Fruit fly (Drosophila melanogaster) whole organism, prepupa: ENCODE measurements around the gene CG32409.

Experiments used
- Blimp-1 ChIP-seq: fragments of 200-800 bp; sonication (Bioruptor generic); optimal IDR thresholded peaks from 3 replicates; lab custom pipeline; 2017; ENCODE audit warnings: missing biosample characterization, missing genetic modification characterization, mild to moderate bottlenecking, moderate library complexity, missing genetic modification reagents
- CG10631 ChIP-seq: fragments of 200-800 bp; sonication (Bioruptor generic); optimal IDR thresholded peaks from 2 replicates; lab custom pipeline; 2016; ENCODE audit warnings: missing biosample characterization, missing genetic modification characterization
- CG11294 ChIP-seq: fragments of 200-800 bp; sonication (Bioruptor generic); IDR thresholded peaks from 2 replicates; pipeline ENCODE4 v1.3.6; 2022; ENCODE audit warnings: missing biosample characterization, missing genetic modification characterization
- CG11762 ChIP-seq: fragments of 200-800 bp; sonication (Bioruptor generic); optimal IDR thresholded peaks from 3 replicates; lab custom pipeline; 2016; ENCODE audit warnings: missing biosample characterization, missing genetic modification characterization; ENCODE audit not compliant: insufficient read depth
- CG11902 ChIP-seq: fragments of 200-800 bp; sonication (Bioruptor generic); optimal IDR thresholded peaks from 3 replicates; lab custom pipeline; 2016; ENCODE audit warnings: missing biosample characterization, missing genetic modification characterization
- CG15336 ChIP-seq: fragments of 200-800 bp; sonication (Bioruptor generic); IDR thresholded peaks from 2 replicates; pipeline ENCODE4 v1.3.6; 2022; ENCODE audit warnings: missing biosample characterization, missing genetic modification characterization
- CG1621 ChIP-seq: fragments of 200-800 bp; sonication (Bioruptor generic); optimal IDR thresholded peaks from 3 replicates; lab custom pipeline; 2018; ENCODE audit warnings: missing biosample characterization, mild to moderate bottlenecking, missing genetic modification characterization
- CG16779 ChIP-seq: fragments of 200-800 bp; sonication (Bioruptor generic); optimal IDR thresholded peaks from 3 replicates; lab custom pipeline; 2017; ENCODE audit warnings: missing biosample characterization, mild to moderate bottlenecking, missing genetic modification characterization
- CG3032 ChIP-seq: fragments of 200-800 bp; optimal IDR thresholded peaks from 2 replicates; lab custom pipeline; 2019; ENCODE audit warnings: missing biosample characterization, mild to moderate bottlenecking, missing genetic modification characterization, moderate library complexity
- CG31627 ChIP-seq: fragments of 200-800 bp; sonication (Bioruptor generic); optimal IDR thresholded peaks from 3 replicates; lab custom pipeline; 2016; ENCODE audit warnings: missing biosample characterization, missing genetic modification characterization
- CG32006 ChIP-seq: fragments of 200-800 bp; sonication (Bioruptor generic); optimal IDR thresholded peaks from 3 replicates; lab custom pipeline; 2017; ENCODE audit warnings: missing biosample characterization, mild to moderate bottlenecking, missing genetic modification characterization
- CG34406 ChIP-seq: fragments of 200-800 bp; sonication (Bioruptor generic); optimal IDR thresholded peaks from 3 replicates; lab custom pipeline; 2016; ENCODE audit warnings: missing biosample characterization, missing genetic modification characterization
- CG3919 ChIP-seq: fragments of 200-800 bp; sonication (Bioruptor generic); optimal IDR thresholded peaks from 3 replicates; lab custom pipeline; 2016; ENCODE audit warnings: missing biosample characterization, missing genetic modification characterization
- CG4318 ChIP-seq: fragments of 200-800 bp; sonication (Bioruptor generic); optimal IDR thresholded peaks from 3 replicates; lab custom pipeline; 2017; ENCODE audit warnings: missing biosample characterization, mild to moderate bottlenecking, missing genetic modification characterization
- CG6276 ChIP-seq: fragments of 200-800 bp; sonication (Bioruptor generic); optimal IDR thresholded peaks from 2 replicates; lab custom pipeline; 2017; ENCODE audit warnings: missing biosample characterization, mild to moderate bottlenecking, missing genetic modification characterization
- CG6792 ChIP-seq: fragments of 200-800 bp; sonication (Bioruptor generic); optimal IDR thresholded peaks from 3 replicates; lab custom pipeline; 2016; ENCODE audit warnings: missing biosample characterization, missing genetic modification characterization
- CG6808 ChIP-seq: fragments of 200-800 bp; sonication (Bioruptor generic); optimal IDR thresholded peaks from 3 replicates; lab custom pipeline; 2017; ENCODE audit warnings: missing biosample characterization, missing genetic modification characterization, mild to moderate bottlenecking, moderate library complexity, missing genetic modification reagents
- CG6854 ChIP-seq: fragments of 200-800 bp; sonication (Bioruptor generic); optimal IDR thresholded peaks from 2 replicates; lab custom pipeline; 2017; ENCODE audit warnings: missing biosample characterization, mild to moderate bottlenecking, missing genetic modification characterization
- CG7368 ChIP-seq: fragments of 200-800 bp; sonication (Bioruptor generic); optimal IDR thresholded peaks from 3 replicates; lab custom pipeline; 2016; ENCODE audit warnings: missing biosample characterization, missing genetic modification characterization
- CG8119 ChIP-seq: fragments of 200-800 bp; sonication (Bioruptor generic); IDR thresholded peaks from 3 replicates; pipeline ENCODE4 v1.3.6; 2022; ENCODE audit warnings: missing biosample characterization, missing genetic modification characterization
- CG8319 ChIP-seq: fragments of 200-800 bp; sonication (Bioruptor generic); optimal IDR thresholded peaks from 3 replicates; lab custom pipeline; 2016; ENCODE audit warnings: missing biosample characterization, missing genetic modification characterization
- CG8632 ChIP-seq: fragments of 200-800 bp; sonication (Bioruptor generic); optimal IDR thresholded peaks from 3 replicates; lab custom pipeline; 2016; ENCODE audit warnings: missing biosample characterization, missing genetic modification characterization
- CG9139 ChIP-seq: fragments of 200-800 bp; sonication (Bioruptor generic); optimal IDR thresholded peaks from 3 replicates; lab custom pipeline; 2017; ENCODE audit warnings: missing biosample characterization, mild to moderate bottlenecking, missing genetic modification characterization
- Eip78C ChIP-seq: fragments of 200-800 bp; sonication (Bioruptor generic); peaks from one replicate; lab custom pipeline; 2016; ENCODE audit warnings: missing biosample characterization, missing genetic modification characterization
- Ets21C ChIP-seq: fragments of 200-800 bp; sonication (Bioruptor generic); optimal IDR thresholded peaks from 3 replicates; lab custom pipeline; 2016; ENCODE audit warnings: missing biosample characterization, missing genetic modification characterization
- Ets96B ChIP-seq: fragments of 200-800 bp; optimal IDR thresholded peaks from 2 replicates; lab custom pipeline; 2019; ENCODE audit warnings: missing biosample characterization, mild to moderate bottlenecking, missing genetic modification characterization, moderate library complexity
- Hr38 ChIP-seq: sonication (Bioruptor generic); optimal IDR thresholded peaks from 2 replicates; lab custom pipeline; 2016; ENCODE audit warnings: missing biosample characterization, missing genetic modification characterization
- Hr39 ChIP-seq: fragments of 200-800 bp; sonication (Bioruptor generic); optimal IDR thresholded peaks from 2 replicates; lab custom pipeline; 2016; ENCODE audit warnings: missing biosample characterization, missing genetic modification characterization
- Hr4 ChIP-seq: fragments of 200-800 bp; sonication (Bioruptor generic); optimal IDR thresholded peaks from 3 replicates; lab custom pipeline; 2016; ENCODE audit warnings: missing biosample characterization, missing genetic modification characterization
- Lpt ChIP-seq: fragments of 200-800 bp; sonication (Bioruptor generic); optimal IDR thresholded peaks from 3 replicates; lab custom pipeline; 2016; ENCODE audit warnings: missing biosample characterization, missing genetic modification characterization
- Met ChIP-seq: fragments of 200-800 bp; sonication (Bioruptor generic); optimal IDR thresholded peaks from 3 replicates; lab custom pipeline; 2016; ENCODE audit warnings: missing biosample characterization, missing genetic modification characterization
- OdsH ChIP-seq: fragments of 200-800 bp; sonication (Bioruptor generic); optimal IDR thresholded peaks from 3 replicates; lab custom pipeline; 2016; ENCODE audit warnings: missing biosample characterization, missing genetic modification characterization
- Smox ChIP-seq: fragments of 200-800 bp; sonication (Bioruptor generic); optimal IDR thresholded peaks from 3 replicates; lab custom pipeline; 2016; ENCODE audit warnings: missing biosample characterization, missing genetic modification characterization
- Sox102F ChIP-seq: fragments of 200-800 bp; sonication (Bioruptor generic); optimal IDR thresholded peaks from 2 replicates; lab custom pipeline; 2016; ENCODE audit warnings: missing biosample characterization, mild to moderate bottlenecking, missing genetic modification characterization
- Sox14 ChIP-seq: fragments of 200-800 bp; sonication (Bioruptor generic); optimal IDR thresholded peaks from 3 replicates; lab custom pipeline; 2016; ENCODE audit warnings: missing biosample characterization, missing genetic modification characterization
- Sox15 ChIP-seq: fragments of 200-800 bp; sonication (Bioruptor generic); optimal IDR thresholded peaks from 3 replicates; lab custom pipeline; 2016; ENCODE audit warnings: missing biosample characterization, missing genetic modification characterization
- achi ChIP-seq: fragments of 200-800 bp; sonication (Bioruptor generic); optimal IDR thresholded peaks from 3 replicates; lab custom pipeline; 2016; ENCODE audit warnings: missing biosample characterization, missing genetic modification characterization
- acj6 ChIP-seq: fragments of 200-800 bp; sonication (Bioruptor generic); optimal IDR thresholded peaks from 3 replicates; lab custom pipeline; 2016; ENCODE audit warnings: missing biosample characterization, missing genetic modification characterization
- cyc ChIP-seq: fragments of 200-800 bp; sonication (Bioruptor generic); optimal IDR thresholded peaks from 3 replicates; lab custom pipeline; 2016; ENCODE audit warnings: missing biosample characterization, missing genetic modification characterization
- dac ChIP-seq: fragments of 200-800 bp; sonication (Bioruptor generic); optimal IDR thresholded peaks from 2 replicates; lab custom pipeline; 2017; ENCODE audit warnings: missing biosample characterization, mild to moderate bottlenecking, missing genetic modification characterization
- dsx ChIP-seq: fragments of 200-800 bp; optimal IDR thresholded peaks from 3 replicates; lab custom pipeline; 2019; ENCODE audit warnings: missing biosample characterization, mild to moderate bottlenecking, missing genetic modification characterization, moderate library complexity; ENCODE audit not compliant: poor library complexity, severe bottlenecking
- eg ChIP-seq: fragments of 200-800 bp; sonication (Bioruptor generic); IDR thresholded peaks from 3 replicates; pipeline ENCODE4 v1.3.6; 2022; ENCODE audit warnings: missing biosample characterization, missing genetic modification characterization
- esn ChIP-seq: fragments of 200-800 bp; sonication (Bioruptor generic); optimal IDR thresholded peaks from 2 replicates; lab custom pipeline; 2016; ENCODE audit warnings: missing biosample characterization, mild to moderate bottlenecking, missing genetic modification characterization, moderate library complexity
- fd59A ChIP-seq: fragments of 200-800 bp; sonication (Bioruptor generic); optimal IDR thresholded peaks from 2 replicates; lab custom pipeline; 2017; ENCODE audit warnings: missing biosample characterization, mild to moderate bottlenecking, missing genetic modification characterization, missing genetic modification reagents
- fd85E ChIP-seq: fragments of 200-800 bp; sonication (Bioruptor generic); optimal IDR thresholded peaks from 3 replicates; lab custom pipeline; 2016; ENCODE audit warnings: missing biosample characterization, missing genetic modification characterization
- lz ChIP-seq: fragments of 200-800 bp; sonication (Bioruptor generic); optimal IDR thresholded peaks from 3 replicates; lab custom pipeline; 2016; ENCODE audit warnings: missing biosample characterization, missing genetic modification characterization
- net ChIP-seq: fragments of 200-800 bp; sonication (Bioruptor generic); optimal IDR thresholded peaks from 3 replicates; lab custom pipeline; 2016; ENCODE audit warnings: missing biosample characterization, missing genetic modification characterization
- pdm3 ChIP-seq: fragments of 200-800 bp; sonication (Bioruptor generic); optimal IDR thresholded peaks from 3 replicates; lab custom pipeline; 2016; ENCODE audit warnings: missing biosample characterization, missing genetic modification characterization
- salr ChIP-seq, 2 experiments: fragments of 200-800 bp; sonication (Bioruptor generic); optimal IDR thresholded peaks; 3 replicates each; lab custom pipeline; 2016 to 2018; ENCODE audit warnings: missing biosample characterization in 2 of 2, missing genetic modification characterization in 2 of 2, mild to moderate bottlenecking in 1 of 2
- spab ChIP-seq: fragments of 200-800 bp; sonication (Bioruptor generic); optimal IDR thresholded peaks from 2 replicates; lab custom pipeline; 2017; ENCODE audit warnings: missing biosample characterization, mild to moderate bottlenecking, missing genetic modification characterization, missing genetic modification reagents
- ss ChIP-seq, 2 experiments: fragments of 200-800 bp; sonication (Bioruptor generic); optimal IDR thresholded peaks; 2 replicates in 1 of 2; 3 replicates in 1 of 2; lab custom pipeline; 2017 to 2018; ENCODE audit warnings: mild to moderate bottlenecking in 2 of 2, missing biosample characterization in 2 of 2, missing genetic modification characterization in 2 of 2, moderate library complexity in 1 of 2
- topi ChIP-seq: fragments of 200-800 bp; sonication (Bioruptor generic); optimal IDR thresholded peaks from 3 replicates; lab custom pipeline; 2016; ENCODE audit warnings: missing biosample characterization, missing genetic modification characterization

CG32409 gene

dm6 chr3L:5869614-5870204 lies 29.6 kb upstream of the CG32409 start:
- TF ChIP-seq salr (GFP tag; optimal IDR thresholded peaks at IDR 0.05; lab: Kevin White, UChicago) (no peak), spab (GFP tag; lab: Kevin White, UChicago) (no peak), Sox14 (GFP tag; lab: Kevin White, UChicago) (peak; percentile 7), CG8319 (GFP tag; lab: Kevin White, UChicago) (no peak), lz (no peak), net (GFP tag; lab: Kevin White, UChicago) (no peak), CG4318 (GFP tag; lab: Kevin White, UChicago) (no peak), dac (GFP tag; lab: Kevin White, UChicago) (no peak), OdsH (GFP tag; lab: Kevin White, UChicago) (peak; percentile 34), CG6854 (no peak), Eip78C (no peak), fd85E (GFP tag; lab: Kevin White, UChicago) (no peak), CG8632 (GFP tag; lab: Kevin White, UChicago) (no peak), CG6276 (GFP tag; lab: Kevin White, UChicago) (no peak), CG6808 (peak; percentile 19), dsx (GFP tag; lab: Kevin White, UChicago) (no peak), CG15336 (GFP tag; lab: Robert Waterston, UW) (no peak), CG10631 (GFP tag; lab: Kevin White, UChicago) (no peak), CG11902 (GFP tag; lab: Kevin White, UChicago) (peak; percentile 51), Lpt (no peak), acj6 (GFP tag; lab: Kevin White, UChicago) (peak; percentile 12), CG8119 (GFP tag; lab: Robert Waterston, UW) (no peak), CG11294 (GFP tag; lab: Robert Waterston, UW) (no peak), CG7368 (peak; percentile 27), Smox (peak; percentile 35), CG34406 (GFP tag; lab: Kevin White, UChicago) (no peak), pdm3 (peak; percentile 8), fd59A (GFP tag; lab: Kevin White, UChicago) (no peak), achi (GFP tag; lab: Kevin White, UChicago) (no peak), ss (GFP tag; optimal IDR thresholded peaks at IDR 0.05; lab: Kevin White, UChicago) (no peak), CG9139 (GFP tag; lab: Kevin White, UChicago) (no peak), topi (GFP tag; lab: Kevin White, UChicago) (no peak), Hr38 (GFP tag; lab: Kevin White, UChicago) (no peak), Sox15 (GFP tag; lab: Kevin White, UChicago) (peak; percentile 15), cyc (GFP tag; lab: Kevin White, UChicago) (peak; percentile 88), CG1621 (tag; lab: Kevin White, UChicago) (no peak), CG16779 (no peak), Hr39 (GFP tag; lab: Kevin White, UChicago) (peak; percentile 63), CG6792 (GFP tag; lab: Kevin White, UChicago) (no peak), CG31627 (peak; percentile 66), CG3919 (GFP tag; lab: Kevin White, UChicago) (peak; percentile 67), esn (GFP tag; lab: Kevin White, UChicago) (no peak), CG32006 (no peak), CG11762 (no peak), eg (GFP tag; lab: Robert Waterston, UW) (peak; percentile 12; the same call in 1 of the 3 replicates), Sox102F (GFP tag; lab: Kevin White, UChicago) (no peak), Blimp-1 (GFP tag; lab: Kevin White, UChicago) (no peak), CG3032 (tag; lab: Kevin White, UChicago) (no peak), Ets96B (no peak), Met (peak; percentile 58), Hr4 (GFP tag; lab: Kevin White, UChicago) (no peak), Ets21C (GFP tag; lab: Kevin White, UChicago) (no peak)
